Fruit fly (Drosophila melanogaster) whole organism, embryonic: ENCODE measurements around the gene ss.

Experiments used
- CG10462 ChIP-seq: fragments of 200-800 bp; sonication (Bioruptor generic); optimal IDR thresholded peaks from 2 replicates; lab custom pipeline; 2016; ENCODE audit warnings: missing biosample characterization, missing genetic modification characterization
- CG10565 ChIP-seq: fragments of 200-800 bp; sonication (Bioruptor generic); optimal IDR thresholded peaks from 3 replicates; lab custom pipeline; 2016; ENCODE audit warnings: missing biosample characterization, mild to moderate bottlenecking, missing genetic modification characterization
- CG14441 ChIP-seq: fragments of 200-800 bp; sonication (Bioruptor generic); IDR thresholded peaks from 2 replicates; pipeline ENCODE4 v1.3.6; 2022; ENCODE audit warnings: missing biosample characterization, missing genetic modification characterization
- CG15601 ChIP-seq: fragments of 200-800 bp; sonication (Bioruptor generic); optimal IDR thresholded peaks from 3 replicates; lab custom pipeline; 2019; ENCODE audit warnings: missing biosample characterization, mild to moderate bottlenecking, missing genetic modification characterization, moderate library complexity
- CG42726 ChIP-seq: fragments of 200-800 bp; sonication (Bioruptor generic); IDR thresholded peaks from 2 replicates; pipeline ENCODE4 v1.3.6; 2022; ENCODE audit warnings: missing biosample characterization, missing genetic modification characterization; ENCODE audit not compliant: partially characterized antibody
- CG4328 ChIP-seq: fragments of 200-800 bp; sonication (Bioruptor generic); optimal IDR thresholded peaks from 3 replicates; lab custom pipeline; 2017; ENCODE audit warnings: missing biosample characterization, missing genetic modification reagents, missing genetic modification characterization
- CG4424 ChIP-seq: fragments of 200-800 bp; sonication (Bioruptor generic); optimal IDR thresholded peaks from 3 replicates; lab custom pipeline; 2016; ENCODE audit warnings: missing biosample characterization, missing genetic modification characterization
- CG4730 ChIP-seq: fragments of 200-800 bp; sonication (Bioruptor generic); IDR thresholded peaks from 2 replicates; pipeline ENCODE4 v1.3.6; 2022; ENCODE audit warnings: missing biosample characterization, missing genetic modification characterization
- CG4854 ChIP-seq: fragments of 200-800 bp; sonication (Bioruptor generic); optimal IDR thresholded peaks from 2 replicates; lab custom pipeline; 2016; ENCODE audit warnings: missing biosample characterization, missing genetic modification characterization, inconsistent platforms
- CG6813 ChIP-seq: fragments of 200-800 bp; sonication (Bioruptor generic); optimal IDR thresholded peaks from 2 replicates; lab custom pipeline; 2017; ENCODE audit warnings: missing biosample characterization, missing genetic modification characterization, mild to moderate bottlenecking, moderate library complexity, missing genetic modification reagents
- CkIIα-i1 ChIP-seq: fragments of 200-800 bp; sonication (Bioruptor generic); IDR thresholded peaks from 2 replicates; pipeline ENCODE4 v1.3.6; 2022; ENCODE audit warnings: missing biosample characterization, missing genetic modification characterization
- D ChIP-seq, 2 experiments: fragments of 200-800 bp in 1 of 2; fragments of >200 bp in 1 of 2; sonication (Bioruptor generic) in 1 of 2; optimal IDR thresholded peaks; 2 replicates in 1 of 2; 3 replicates in 1 of 2; lab custom pipeline; 2017; ENCODE audit warnings: mild to moderate bottlenecking in 1 of 2, missing biosample characterization in 1 of 2, missing genetic modification characterization in 1 of 2, missing genetic modification reagents in 1 of 2
- Ets65A ChIP-seq: fragments of 200-800 bp; sonication (Bioruptor generic); peaks from one replicate; lab custom pipeline; 2016; ENCODE audit warnings: missing biosample characterization, missing genetic modification characterization
- Hsf ChIP-seq: fragments of 200-800 bp; sonication (Bioruptor generic); optimal IDR thresholded peaks from 3 replicates; lab custom pipeline; 2016; ENCODE audit warnings: missing biosample characterization, missing genetic modification characterization
- Kr ChIP-seq: fragments of 200-800 bp; sonication (Bioruptor generic); optimal IDR thresholded peaks from 2 replicates; lab custom pipeline; 2017; ENCODE audit warnings: missing biosample characterization, mild to moderate bottlenecking, missing genetic modification characterization
- Nf-YB ChIP-seq: fragments of 200-800 bp; sonication (Bioruptor generic); optimal IDR thresholded peaks from 3 replicates; lab custom pipeline; 2019; ENCODE audit warnings: missing biosample characterization, mild to moderate bottlenecking, missing genetic modification characterization, moderate library complexity
- Nf-YC ChIP-seq: fragments of 200-800 bp; optimal IDR thresholded peaks from 3 replicates; lab custom pipeline; 2019; ENCODE audit warnings: missing biosample characterization, mild to moderate bottlenecking, missing genetic modification characterization, moderate library complexity
- NfI ChIP-seq: fragments of 200-800 bp; sonication (Bioruptor generic); optimal IDR thresholded peaks from 3 replicates; lab custom pipeline; 2018; ENCODE audit warnings: missing biosample characterization, mild to moderate bottlenecking, missing genetic modification characterization, moderate library complexity
- PHDP ChIP-seq: fragments of 200-800 bp; sonication (Bioruptor generic); optimal IDR thresholded peaks from 3 replicates; lab custom pipeline; 2018; ENCODE audit warnings: missing biosample characterization, mild to moderate bottlenecking, missing genetic modification characterization, moderate library complexity
- Trl ChIP-seq, 3 experiments: fragments of >200 bp in 2 of 3; fragments of 200-800 bp in 1 of 3; sonication (Bioruptor generic) in 1 of 3; optimal IDR thresholded peaks; 2 replicates in 1 of 3; 3 replicates in 2 of 3; lab custom pipeline; 2016 to 2017; ENCODE audit warnings: missing biosample characterization in 1 of 3, missing genetic modification characterization in 1 of 3
- ase ChIP-seq: fragments of 200-800 bp; sonication (Bioruptor generic); IDR thresholded peaks from 3 replicates; pipeline ENCODE4 v1.3.6; 2022; ENCODE audit warnings: missing biosample characterization, missing genetic modification characterization
- cg ChIP-seq: fragments of 200-800 bp; sonication (Bioruptor generic); optimal IDR thresholded peaks from 3 replicates; lab custom pipeline; 2019; ENCODE audit warnings: missing biosample characterization, mild to moderate bottlenecking, missing genetic modification characterization, moderate library complexity
- crol ChIP-seq: fragments of 200-800 bp; sonication (Bioruptor generic); IDR thresholded peaks from 2 replicates; pipeline ENCODE4 v1.3.6; 2022; ENCODE audit warnings: missing biosample characterization, missing genetic modification characterization
- dati ChIP-seq: fragments of 200-800 bp; sonication (Bioruptor generic); IDR thresholded peaks from 2 replicates; pipeline ENCODE4 v1.3.6; 2022; ENCODE audit warnings: missing biosample characterization, missing genetic modification characterization
- emc ChIP-seq: fragments of 200-800 bp; sonication (Bioruptor generic); optimal IDR thresholded peaks from 2 replicates; lab custom pipeline; 2016; ENCODE audit warnings: missing biosample characterization, missing genetic modification characterization
- lov ChIP-seq, 2 experiments: fragments of 200-800 bp in 1 of 2; fragments of >200 bp in 1 of 2; sonication (Bioruptor generic) in 1 of 2; IDR thresholded peaks in 1 of 2; optimal IDR thresholded peaks in 1 of 2; 2 replicates in 1 of 2; 3 replicates in 1 of 2; pipeline versions ENCODE4 v1.3.6 to Lab custom; 2017 to 2022; ENCODE audit warnings: missing biosample characterization in 1 of 2, missing genetic modification characterization in 1 of 2
- nau ChIP-seq: fragments of 200-800 bp; sonication (Bioruptor generic); optimal IDR thresholded peaks from 3 replicates; lab custom pipeline; 2017; ENCODE audit warnings: missing biosample characterization, mild to moderate bottlenecking, missing genetic modification characterization, missing genetic modification reagents
- onecut ChIP-seq: fragments of 200-800 bp; sonication (Bioruptor generic); IDR thresholded peaks from 2 replicates; pipeline ENCODE4 v1.3.6; 2022; ENCODE audit warnings: missing biosample characterization, missing genetic modification characterization
- org-1 ChIP-seq: fragments of 200-800 bp; sonication (Bioruptor generic); optimal IDR thresholded peaks from 2 replicates; lab custom pipeline; 2017; ENCODE audit warnings: missing biosample characterization, missing genetic modification characterization
- pros ChIP-seq: fragments of 200-800 bp; sonication (Bioruptor generic); optimal IDR thresholded peaks from 3 replicates; lab custom pipeline; 2019; ENCODE audit warnings: missing biosample characterization, mild to moderate bottlenecking, missing genetic modification characterization, moderate library complexity
- ro ChIP-seq: fragments of 200-800 bp; sonication (Bioruptor generic); IDR thresholded peaks from 2 replicates; pipeline ENCODE4 v1.3.6; 2022; ENCODE audit warnings: missing biosample characterization, missing genetic modification characterization
- scrt ChIP-seq: fragments of 200-800 bp; sonication (Bioruptor generic); optimal IDR thresholded peaks from 2 replicates; lab custom pipeline; 2018; ENCODE audit warnings: missing biosample characterization, mild to moderate bottlenecking, missing genetic modification characterization, moderate library complexity
- seq ChIP-seq: fragments of 200-800 bp; sonication (Bioruptor generic); IDR thresholded peaks from 2 replicates; pipeline ENCODE4 v1.3.6; 2022; ENCODE audit warnings: missing biosample characterization, missing genetic modification characterization
- sna ChIP-seq: fragments of 200-800 bp; sonication (Bioruptor generic); IDR thresholded peaks from 2 replicates; pipeline ENCODE4 v1.3.6; 2022; ENCODE audit warnings: missing biosample characterization, missing genetic modification characterization; ENCODE audit not compliant: partially characterized antibody
- tll ChIP-seq, 2 experiments: fragments of 200-800 bp in 1 of 2; fragments of >200 bp in 1 of 2; sonication (Bioruptor generic) in 1 of 2; optimal IDR thresholded peaks; 2 replicates each; lab custom pipeline; 2017 to 2019; ENCODE audit warnings: missing biosample characterization in 2 of 2, missing genetic modification characterization in 2 of 2, mild to moderate bottlenecking in 1 of 2, moderate library complexity in 1 of 2
- zen ChIP-seq: fragments of 200-800 bp; sonication (Bioruptor generic); optimal IDR thresholded peaks from 3 replicates; lab custom pipeline; 2018; ENCODE audit warnings: missing biosample characterization, mild to moderate bottlenecking, missing genetic modification characterization, moderate library complexity

ss gene

DNA sequence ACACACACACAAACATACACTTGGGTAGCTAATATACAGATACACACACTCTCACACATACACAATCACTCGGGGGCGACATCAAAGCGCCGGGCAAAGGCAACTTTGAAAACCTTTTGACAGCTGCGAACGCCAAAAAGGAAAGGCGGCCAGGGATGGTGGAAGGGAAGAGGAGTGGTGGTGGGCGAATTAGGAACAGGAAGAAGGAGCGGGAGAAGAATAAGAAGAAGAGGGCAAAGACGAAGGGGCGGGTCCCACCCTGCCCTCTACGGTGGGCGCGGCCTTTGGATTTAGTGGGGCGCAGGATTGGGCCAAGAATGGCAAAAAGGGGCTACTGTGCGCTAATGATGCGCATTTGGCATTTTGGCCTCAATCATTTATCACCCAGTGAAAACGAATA, 6.9 kb downstream of the ss start:
- TF ChIP-seq CkIIα-i1 (GFP tag; lab: Robert Waterston, UW) (no peak), Ets65A (GFP tag; lab: Kevin White, UChicago) (peak; percentile 40), emc (GFP tag; lab: Kevin White, UChicago) (no peak), seq (GFP tag; lab: Robert Waterston, UW) (peak; percentile 31; the same call in 1 of the 2 replicates), cg (GFP tag; lab: Kevin White, UChicago) (peak; percentile 22), Nf-YB (GFP tag; lab: Kevin White, UChicago) (peak; percentile 57), crol (GFP tag; lab: Robert Waterston, UW) (peak; percentile 66; the same call in 1 of the 2 replicates), scrt (GFP tag; lab: Kevin White, UChicago) (no peak), Nf-YC (tag; lab: Kevin White, UChicago) (peak; percentile 76), Kr (GFP tag; lab: Kevin White, UChicago) (no peak), ase (GFP tag; lab: Robert Waterston, UW) (no peak)

DNA sequence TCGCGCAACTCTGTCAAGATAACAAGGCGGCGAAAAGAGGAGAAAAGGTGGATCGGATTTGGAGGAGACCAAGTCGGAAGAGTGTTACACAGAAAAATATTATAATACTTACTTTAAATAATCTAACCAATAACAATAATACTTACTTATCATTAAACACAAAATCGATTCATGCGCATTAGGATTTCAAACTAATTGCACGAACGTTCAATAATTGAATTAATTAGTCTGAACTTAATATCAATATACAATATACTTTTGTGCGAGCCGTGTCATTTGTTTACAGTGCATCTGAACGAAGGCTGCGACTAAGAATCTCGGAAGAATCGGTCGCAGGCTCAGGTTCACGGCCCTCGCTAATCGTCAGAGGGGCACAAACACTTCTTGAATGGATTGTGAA, 8.0 kb downstream of the ss start:
- no peak for TF ChIP-seq CG10565 (GFP tag; lab: Kevin White, UChicago)
- no peak for TF ChIP-seq CG4730 (GFP tag; lab: Robert Waterston, UW)
- TF ChIP-seq Trl (optimal IDR thresholded peaks at IDR 0.05; lab: Kevin White, UChicago) = no peak
- TF ChIP-seq Trl (GFP tag; optimal IDR thresholded peaks at IDR 0.05; lab: Kevin White, UChicago) = no peak
- no peak for TF ChIP-seq dati
- TF ChIP-seq org-1 (GFP tag; lab: Kevin White, UChicago) = no peak
- TF ChIP-seq, all 482 proteins: peak for 0

DNA sequence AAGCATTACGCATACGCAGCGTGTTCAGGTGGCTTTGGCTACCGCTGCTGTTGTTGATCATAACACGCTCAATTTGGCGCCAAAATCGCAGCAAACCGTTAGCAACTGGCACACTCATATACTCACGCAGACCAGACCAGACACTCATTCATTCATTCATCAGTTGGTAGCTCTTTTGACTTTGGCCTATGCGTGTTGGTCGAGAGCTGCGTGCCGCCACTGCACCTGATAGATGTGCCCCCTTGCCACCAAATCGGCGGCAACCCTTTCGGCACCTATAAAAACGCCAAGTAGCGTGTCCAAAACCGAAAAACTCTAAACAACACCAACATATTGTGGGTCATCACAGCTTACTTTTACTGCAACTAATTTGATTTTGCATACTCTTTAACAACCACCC, 9.0 kb downstream of the ss start:
- TF ChIP-seq CG14441 (GFP tag; lab: Robert Waterston, UW) (peak; percentile 20; the same call in 1 of the 2 replicates), NfI (no peak)

DNA sequence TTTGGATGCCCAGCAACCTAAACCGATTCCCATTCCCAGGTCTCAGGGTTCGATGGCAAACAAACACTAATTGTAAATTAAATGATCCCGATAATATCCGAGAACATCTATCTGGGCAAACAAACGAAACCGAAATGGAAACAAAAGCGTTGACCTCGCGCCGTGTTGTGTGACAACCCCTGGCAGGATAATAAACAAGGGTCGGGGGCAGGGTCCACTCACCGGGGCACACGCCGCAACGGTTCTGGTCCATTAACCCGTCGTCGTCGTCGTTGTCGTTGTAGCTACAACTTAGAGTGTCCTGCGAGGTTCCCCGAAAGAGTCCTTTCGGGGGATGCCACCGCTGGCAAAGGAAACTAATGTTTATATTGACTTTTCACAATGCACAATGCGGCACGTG, 14.4 kb downstream of the ss start:
- TF ChIP-seq CG42726 (no peak), Ets65A (GFP tag; lab: Kevin White, UChicago) (peak; percentile 22), CG10462 (GFP tag; lab: Kevin White, UChicago) (no peak), PHDP (tag; lab: Kevin White, UChicago) (no peak), tll (GFP tag; optimal IDR thresholded peaks at IDR 0.05; lab: Kevin White, UChicago) (peak in 1 of 2 experiments; percentile 43), pros (GFP tag; lab: Kevin White, UChicago) (peak; percentile 25), CG15601 (tag; lab: Kevin White, UChicago) (no peak), lov (optimal IDR thresholded peaks at IDR 0.05; lab: Kevin White, UChicago) (no peak), lov (GFP tag; IDR thresholded peaks at IDR 0.05; lab: Robert Waterston, UW) (no peak), onecut (GFP tag; lab: Robert Waterston, UW) (no peak), D (optimal IDR thresholded peaks at IDR 0.05; lab: Kevin White, UChicago) (peak; percentile 82), D (GFP tag; optimal IDR thresholded peaks at IDR 0.05; lab: Kevin White, UChicago) (no peak), CG4854 (no peak), Hsf (no peak), nau (GFP tag; lab: Kevin White, UChicago) (no peak), zen (tag; lab: Kevin White, UChicago) (peak; percentile 51), CG6813 (no peak)

DNA sequence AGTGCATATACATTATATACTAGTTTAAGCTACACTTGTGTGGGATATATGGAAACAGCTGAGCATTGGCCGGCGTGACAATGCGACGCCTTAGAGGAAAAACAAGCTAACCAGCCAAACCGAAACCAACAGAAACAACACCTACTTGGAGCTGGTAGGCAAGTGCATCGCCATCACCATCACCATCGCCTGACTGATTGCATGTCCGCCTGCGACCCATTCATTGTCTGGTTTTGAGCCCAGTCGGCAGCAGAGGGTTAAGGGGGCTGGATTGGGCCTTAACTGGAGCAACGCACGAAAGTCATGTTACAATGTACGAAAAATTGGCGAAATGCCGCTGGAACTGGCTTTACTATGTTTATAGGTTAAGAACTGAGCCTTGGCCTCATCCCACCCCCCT, 16.5 kb downstream of the ss start:
- TF ChIP-seq ro (GFP tag; lab: Robert Waterston, UW) (0 out of 2 replicates have a peak, but pooled peaks have one; percentile 27), sna (GFP tag; lab: Robert Waterston, UW) (no peak), CG4328 (GFP tag; lab: Kevin White, UChicago) (no peak), CG4424 (GFP tag; lab: Kevin White, UChicago) (no peak)
